Worm (Caenorhabditis elegans) whole organism, L3 larva: ENCODE measurements around the gene C54F6.5.

ENCODE experiments used
- ceh-82 ChIP-seq: fragments of 150-350 bp; optimal IDR thresholded peaks from 2 replicates; lab custom pipeline; 2014; ENCODE audit warnings: missing biosample characterization, missing genetic modification characterization
- lin-15B ChIP-seq: fragments of 150-350 bp; optimal IDR thresholded peaks from 2 replicates; lab custom pipeline; 2014; ENCODE audit warnings: missing biosample characterization, missing genetic modification characterization
- tbx-2 ChIP-seq: sonication (generic microtip); optimal IDR thresholded peaks from 2 replicates; lab custom pipeline; 2016; ENCODE audit warnings: mild to moderate bottlenecking, missing genetic modification characterization, missing compliant biosample characterization
- ztf-4 ChIP-seq: fragments of 150-350 bp; optimal IDR thresholded peaks from 2 replicates; lab custom pipeline; 2014; ENCODE audit warnings: missing biosample characterization, missing genetic modification characterization

- TF ChIP-seq lin-15B (tag; lab: Kevin White, UChicago) (no peak), ceh-82 (tag; lab: Kevin White, UChicago) (no peak), tbx-2 (no peak), ztf-4 (tag; lab: Kevin White, UChicago) (no peak)
Observed at ce11 chrV:7485000-7485399, 43.9 kb upstream of the C54F6.5 start, which contains the start of gene srbc-8.
